Fruit fly (Drosophila melanogaster) whole organism, wandering third instar larva: ENCODE results near the gene Gclc.

Experiments used
- Dfd ChIP-seq: fragments of >200 bp; optimal IDR thresholded peaks from 2 replicates; lab custom pipeline; 2017; ENCODE audit warnings: missing biosample characterization, missing genetic modification characterization
- Hr78 ChIP-seq: fragments of >200 bp; optimal IDR thresholded peaks from 2 replicates; lab custom pipeline; 2017; ENCODE audit warnings: missing biosample characterization, missing genetic modification characterization
- foxo ChIP-seq, 2 experiments: fragments of 200-800 bp; sonication (Bioruptor generic); optimal IDR thresholded peaks; 2 replicates in 1 of 2; 3 replicates in 1 of 2; lab custom pipeline; 2016 to 2017; ENCODE audit warnings: missing biosample characterization in 2 of 2, missing genetic modification characterization in 2 of 2
- usp ChIP-seq: fragments of >200 bp; optimal IDR thresholded peaks from 2 replicates; lab custom pipeline; 2017; ENCODE audit warnings: missing biosample characterization, missing genetic modification characterization

- TF ChIP-seq Dfd (GFP tag; lab: Kevin White, UChicago) (no peak), usp (no peak), foxo (GFP tag; optimal IDR thresholded peaks at IDR 0.05; lab: Kevin White, UChicago) (no peak), Hr78 (no peak)
These were observed 8.0 kb downstream of the Gclc start for dm6 chrX:8107936-8108335.
